Worm (Caenorhabditis elegans): ENCODE results near the gene str-162.

- TF ChIP-seq vab-7 (GFP tag; IDR thresholded peaks at IDR 0.05) (no peak), nhr-11 (tag; optimal IDR thresholded peaks at IDR 0.05) (no peak), unc-39 (tag; optimal IDR thresholded peaks at IDR 0.05) (no peak), zag-1 (tag; optimal IDR thresholded peaks at IDR 0.05) (no peak), skn-1 (tag; optimal IDR thresholded peaks at IDR 0.05) (no peak), snpc-4 (tag; optimal IDR thresholded peaks at IDR 0.05) (no peak), nhr-237 (tag; optimal IDR thresholded peaks at IDR 0.05) (no peak), ama-1 (optimal IDR thresholded peaks at IDR 0.05) (no peak), unc-62 (GFP tag; optimal IDR thresholded peaks at IDR 0.05 in 1 of 2) (no peak), unc-62 (tag; optimal IDR thresholded peaks at IDR 0.05) (no peak), aly-2 (tag; optimal IDR thresholded peaks at IDR 0.05) (no peak), sdz-12 (GFP tag; optimal IDR thresholded peaks at IDR 0.05) (no peak), D1046.2 (GFP tag; IDR thresholded peaks at IDR 0.05) (no peak)
Observed at ce11 chrIV:5020533-5020932, 28.3 kb downstream of the str-162 start, which contains the start of gene T28H11.8.

Measured in whole organism, L4 larva.